Fruit fly (Drosophila melanogaster) whole organism, embryonic: Measurements from ENCODE around the gene CG44158.

Experiments used
- CG16863 ChIP-seq: fragments of 200-800 bp; sonication (Bioruptor generic); optimal IDR thresholded peaks from 3 replicates; lab custom pipeline; 2016; ENCODE audit warnings: missing biosample characterization, missing genetic modification characterization
- CG6175 ChIP-seq: fragments of 200-800 bp; sonication (Bioruptor generic); IDR thresholded peaks from 3 replicates; pipeline ENCODE4 v1.3.6; 2022; ENCODE audit warnings: missing biosample characterization, missing genetic modification characterization
- CG9817 ChIP-seq: fragments of 200-800 bp; sonication (Bioruptor generic); optimal IDR thresholded peaks from 2 replicates; lab custom pipeline; 2018; ENCODE audit warnings: missing biosample characterization, mild to moderate bottlenecking, missing genetic modification characterization, moderate library complexity
- Hr51 ChIP-seq, 2 experiments: fragments of 200-800 bp; sonication (Bioruptor generic); optimal IDR thresholded peaks; 2 replicates in 1 of 2; 3 replicates in 1 of 2; lab custom pipeline; 2016 to 2018; ENCODE audit warnings: missing biosample characterization in 2 of 2, missing genetic modification characterization in 2 of 2, mild to moderate bottlenecking in 1 of 2, moderate library complexity in 1 of 2
- Rfx ChIP-seq: fragments of 200-800 bp; sonication (Bioruptor generic); IDR thresholded peaks from 2 replicates; pipeline ENCODE4 v1.3.6; 2022; ENCODE audit warnings: missing biosample characterization, missing genetic modification characterization
- caup ChIP-seq: fragments of 200-800 bp; sonication (Bioruptor generic); optimal IDR thresholded peaks from 3 replicates; lab custom pipeline; 2017; ENCODE audit warnings: missing biosample characterization, mild to moderate bottlenecking, missing genetic modification characterization, moderate library complexity; ENCODE audit not compliant: severe bottlenecking
- cwo ChIP-seq: fragments of 200-800 bp; sonication (Bioruptor generic); optimal IDR thresholded peaks from 3 replicates; lab custom pipeline; 2017; ENCODE audit warnings: missing biosample characterization, missing genetic modification characterization, mild to moderate bottlenecking, moderate library complexity, missing genetic modification reagents
- danr ChIP-seq: fragments of 200-800 bp; sonication (Bioruptor generic); IDR thresholded peaks from 2 replicates; pipeline ENCODE4 v1.3.6; 2022; ENCODE audit warnings: missing biosample characterization, missing genetic modification characterization
- h ChIP-seq: fragments of >200 bp; optimal IDR thresholded peaks from 2 replicates; lab custom pipeline; 2017
- hbn ChIP-seq: fragments of 200-800 bp; sonication (Bioruptor generic); IDR thresholded peaks from 2 replicates; pipeline ENCODE4 v1.3.6; 2022; ENCODE audit warnings: missing biosample characterization, missing genetic modification characterization; ENCODE audit not compliant: partially characterized antibody
- jigr1 ChIP-seq: fragments of 200-800 bp; sonication (Bioruptor generic); IDR thresholded peaks from 3 replicates; pipeline ENCODE4 v1.3.6; 2022; ENCODE audit warnings: missing biosample characterization, missing genetic modification characterization
- zf30C ChIP-seq: fragments of 200-800 bp; sonication (Bioruptor generic); optimal IDR thresholded peaks from 3 replicates; lab custom pipeline; 2018; ENCODE audit warnings: missing biosample characterization, mild to moderate bottlenecking, missing genetic modification characterization

- TF ChIP-seq caup (GFP tag; lab: Kevin White, UChicago) (no peak), Rfx (GFP tag; lab: Robert Waterston, UW) (peak; percentile 38), h (lab: Kevin White, UChicago) (no peak), danr (GFP tag; lab: Robert Waterston, UW) (no peak), CG16863 (peak; percentile 4), hbn (GFP tag; lab: Robert Waterston, UW) (0 out of 2 replicates have a peak, but pooled peaks have one; percentile 32), cwo (GFP tag; lab: Kevin White, UChicago) (no peak), CG9817 (tag; lab: Kevin White, UChicago) (no peak), zf30C (GFP tag; lab: Kevin White, UChicago) (no peak), Hr51 (GFP tag; optimal IDR thresholded peaks at IDR 0.05; lab: Kevin White, UChicago) (no peak), CG6175 (no peak), jigr1 (GFP tag; lab: Robert Waterston, UW) (no peak; the same call in 2 of the 3 replicates)
These were observed 33.7 kb downstream of the CG44158 start, which contains the start of the genes CG7156 and 14-3-3epsilon for dm6 chr3R:18242089-18242955.
